Worm (Caenorhabditis elegans): ENCODE data around the gene C08F11.10.
"Not testable (repeated sequence)": the region's sequence is repeated elsewhere in the genome, so short reads cannot be mapped to it uniquely, and the experiment has no call there.

- not testable (repeated sequence) for TF ChIP-seq nhr-111 (GFP tag; optimal IDR thresholded peaks at IDR 0.05); zfp-3 (GFP tag; conservative IDR thresholded peaks at IDR 0.05)
These were observed 3.0 kb upstream of the C08F11.10 start, which contains the start of gene Y45F10C.6 for ce11 chrIV:13652023-13652422.

Measured in whole organism, L4 larva.